Worm (Caenorhabditis elegans): ENCODE results near the gene K04C1.5.

DNA sequence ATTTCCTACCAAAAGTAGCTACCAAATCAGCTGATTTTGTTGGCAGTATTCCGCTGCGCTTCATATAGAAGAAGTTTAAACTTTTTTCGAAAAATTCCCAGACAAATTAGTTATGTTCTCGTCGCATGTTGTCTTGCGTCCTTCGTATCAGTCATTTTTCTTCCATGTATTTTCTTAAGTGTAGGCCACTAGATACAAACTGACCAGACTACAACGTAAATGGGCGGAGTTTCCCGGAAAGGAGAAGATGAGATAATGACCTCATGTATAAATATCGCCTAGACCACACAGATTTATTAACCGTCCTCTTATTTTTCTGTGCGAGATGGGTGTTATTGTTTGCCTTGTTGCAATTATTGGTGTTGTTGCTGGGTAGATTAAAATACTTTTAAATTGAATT, 22.6 kb upstream of the K04C1.5 start, which contains the start of gene cyp-13B2:
- TF ChIP-seq mdl-1 (tag; optimal IDR thresholded peaks at IDR 0.05) (no peak), madf-9 (GFP tag; conservative IDR thresholded peaks at IDR 0.05) (no peak), nhr-77 (tag; optimal IDR thresholded peaks at IDR 0.05) (no peak), ZK546.5 (tag; optimal IDR thresholded peaks at IDR 0.05) (no peak), ama-1 (optimal IDR thresholded peaks at IDR 0.05) (no peak), madf-5 (GFP tag; IDR thresholded peaks at IDR 0.05) (no peak), snpc-4 (tag; optimal IDR thresholded peaks at IDR 0.05) (no peak)

Measured in whole organism, L4 larva.